Fruit fly (Drosophila melanogaster) whole organism, prepupa: Measurements from ENCODE around the gene PGRP-LC.

Source experiments
- CG32006 ChIP-seq: fragments of 200-800 bp; sonication (Bioruptor generic); optimal IDR thresholded peaks from 3 replicates; lab custom pipeline; 2017; ENCODE audit warnings: missing biosample characterization, mild to moderate bottlenecking, missing genetic modification characterization
- CG6792 ChIP-seq: fragments of 200-800 bp; sonication (Bioruptor generic); optimal IDR thresholded peaks from 3 replicates; lab custom pipeline; 2016; ENCODE audit warnings: missing biosample characterization, missing genetic modification characterization
- CG6808 ChIP-seq: fragments of 200-800 bp; sonication (Bioruptor generic); optimal IDR thresholded peaks from 3 replicates; lab custom pipeline; 2017; ENCODE audit warnings: missing biosample characterization, missing genetic modification characterization, mild to moderate bottlenecking, moderate library complexity, missing genetic modification reagents
- Eip75B ChIP-seq: fragments of 200-800 bp; sonication (Bioruptor generic); optimal IDR thresholded peaks from 3 replicates; lab custom pipeline; 2016; ENCODE audit warnings: missing biosample characterization, missing genetic modification characterization
- Gug ChIP-seq: fragments of 200-800 bp; sonication (Bioruptor generic); IDR thresholded peaks from 2 replicates; pipeline ENCODE4 v1.3.6; 2022; ENCODE audit warnings: missing biosample characterization, missing genetic modification characterization
- Hr4 ChIP-seq: fragments of 200-800 bp; sonication (Bioruptor generic); optimal IDR thresholded peaks from 3 replicates; lab custom pipeline; 2016; ENCODE audit warnings: missing biosample characterization, missing genetic modification characterization
- acj6 ChIP-seq: fragments of 200-800 bp; sonication (Bioruptor generic); optimal IDR thresholded peaks from 3 replicates; lab custom pipeline; 2016; ENCODE audit warnings: missing biosample characterization, missing genetic modification characterization

dm6 chr3L:9384445-9385079 lies 46.0 kb downstream of the PGRP-LC start:
- TF ChIP-seq CG6792 (GFP tag; lab: Kevin White, UChicago) (no peak), CG32006 (GFP tag; lab: Kevin White, UChicago) (no peak), acj6 (GFP tag; lab: Kevin White, UChicago) (no peak), Hr4 (GFP tag; lab: Kevin White, UChicago) (no peak), Gug (GFP tag; lab: Robert Waterston, UW) (no peak), CG6808 (GFP tag; lab: Kevin White, UChicago) (no peak), Eip75B (no peak)
